Fruit fly (Drosophila melanogaster): ENCODE data around the gene Cp7Fa.

Cp7Fa gene

dm6 chrX:8470588-8470987 is at the start of gene Cp7Fa:
TSS of gene Cp7Fa (plus strand) at chrX:8470888.
- TF ChIP-seq rn (GFP tag; IDR thresholded peaks at IDR 0.05) (no peak), CG13204 (GFP tag; optimal IDR thresholded peaks at IDR 0.05) (no peak), CG14655 (GFP tag; optimal IDR thresholded peaks at IDR 0.05) (no peak), D1 (tag; optimal IDR thresholded peaks at IDR 0.05) (no peak), Pif1B (GFP tag; optimal IDR thresholded peaks at IDR 0.05) (no peak), CG12605 (GFP tag; IDR thresholded peaks at IDR 0.05) (no peak), fd96Ca (GFP tag; IDR thresholded peaks at IDR 0.05) (no peak), CG4496 (GFP tag; IDR thresholded peaks at IDR 0.05) (no peak), CG32121 (GFP tag; IDR thresholded peaks at IDR 0.05) (no peak), CG17806 (tag; optimal IDR thresholded peaks at IDR 0.05) (no peak), gl (tag; optimal IDR thresholded peaks at IDR 0.05) (no peak), CG10348 (GFP tag; IDR thresholded peaks at IDR 0.05) (no peak)

- TF ChIP-seq CG9948 (tag; optimal IDR thresholded peaks at IDR 0.05) (no peak), Pif1B (GFP tag; optimal IDR thresholded peaks at IDR 0.05) (no peak), Ets98B (GFP tag; IDR thresholded peaks at IDR 0.05) (no peak), rn (GFP tag; IDR thresholded peaks at IDR 0.05) (no peak), CG32121 (GFP tag; IDR thresholded peaks at IDR 0.05) (no peak), CG34367 (tag; optimal IDR thresholded peaks at IDR 0.05) (no peak), Snoo (tag; optimal IDR thresholded peaks at IDR 0.05) (no peak), Pif1A (GFP tag; optimal IDR thresholded peaks at IDR 0.05) (no peak)
Observed at dm6 chrX:8421449-8421795, 49.3 kb upstream of the Cp7Fa start.

- TF ChIP-seq CG17806 (tag; optimal IDR thresholded peaks at IDR 0.05), result no peak
- no peak for TF ChIP-seq CG9948 (tag; optimal IDR thresholded peaks at IDR 0.05)
- TF ChIP-seq CG4496 (GFP tag; IDR thresholded peaks at IDR 0.05), result no peak
- no peak for TF ChIP-seq CG8159 (tag; optimal IDR thresholded peaks at IDR 0.05)
- TF ChIP-seq Pif1B (GFP tag; optimal IDR thresholded peaks at IDR 0.05), result no peak
- no peak for TF ChIP-seq fd96Ca (GFP tag; IDR thresholded peaks at IDR 0.05)
- TF ChIP-seq D1 (tag; optimal IDR thresholded peaks at IDR 0.05), result no peak
- no peak for TF ChIP-seq Pif1A (GFP tag; optimal IDR thresholded peaks at IDR 0.05)
- TF ChIP-seq rn (GFP tag; IDR thresholded peaks at IDR 0.05), result no peak
- no peak for TF ChIP-seq CG14655 (GFP tag; optimal IDR thresholded peaks at IDR 0.05)
- no peak for TF ChIP-seq CG8301 (tag; optimal IDR thresholded peaks at IDR 0.05)
- TF ChIP-seq Ets98B (GFP tag; IDR thresholded peaks at IDR 0.05), result no peak
- no peak for TF ChIP-seq CG13204 (GFP tag; optimal IDR thresholded peaks at IDR 0.05)
- no peak for TF ChIP-seq CG34367 (tag; optimal IDR thresholded peaks at IDR 0.05)
- no peak for TF ChIP-seq CG15710 (tag; optimal IDR thresholded peaks at IDR 0.05)
- TF ChIP-seq CG12605 (GFP tag; IDR thresholded peaks at IDR 0.05), result no peak
- TF ChIP-seq Snoo (tag; optimal IDR thresholded peaks at IDR 0.05), result no peak
Observed at dm6 chrX:8422643-8423042, 48.0 kb upstream of the Cp7Fa start.

dm6 chrX:8433709-8434108 is 37.0 kb upstream of the Cp7Fa start, which contains the start of gene CG32712:
TSS of gene CG32712 (minus strand) at chrX:8433809.
- TF ChIP-seq CG14655 (GFP tag; optimal IDR thresholded peaks at IDR 0.05) (no peak), CG32121 (GFP tag; IDR thresholded peaks at IDR 0.05) (no peak), CG12605 (GFP tag; IDR thresholded peaks at IDR 0.05) (no peak), CG4496 (GFP tag; IDR thresholded peaks at IDR 0.05) (no peak), EcR (GFP tag; optimal IDR thresholded peaks at IDR 0.05) (no peak), fd96Ca (GFP tag; IDR thresholded peaks at IDR 0.05) (no peak), CG9948 (tag; optimal IDR thresholded peaks at IDR 0.05) (no peak)

dm6 chrX:8436656-8437284 is 33.9 kb upstream of the Cp7Fa start, which contains the start of gene CG1440:
TSS of gene CG1440 (plus strand) at chrX:8437057.
- TF ChIP-seq Ets98B (GFP tag; IDR thresholded peaks at IDR 0.05) (peak; percentile 18; the same call in 1 of the 2 replicates), CG14655 (GFP tag; optimal IDR thresholded peaks at IDR 0.05) (no peak), Snoo (tag; optimal IDR thresholded peaks at IDR 0.05) (peak; percentile 6), D1 (tag; optimal IDR thresholded peaks at IDR 0.05) (no peak), CG12605 (GFP tag; IDR thresholded peaks at IDR 0.05) (peak; percentile 11; the same call in 1 of the 2 replicates), CG34367 (tag; optimal IDR thresholded peaks at IDR 0.05) (peak; percentile 49), Pif1A (GFP tag; optimal IDR thresholded peaks at IDR 0.05) (no peak), CG17806 (tag; optimal IDR thresholded peaks at IDR 0.05) (peak; percentile 32), CG13204 (GFP tag; optimal IDR thresholded peaks at IDR 0.05) (no peak), fd96Ca (GFP tag; IDR thresholded peaks at IDR 0.05) (0 out of 3 replicates have a peak, but pooled peaks have one; percentile 23), CG32121 (GFP tag; IDR thresholded peaks at IDR 0.05) (peak; percentile 30; the same call in 1 of the 2 replicates), CG9948 (tag; optimal IDR thresholded peaks at IDR 0.05) (no peak), CG4496 (GFP tag; IDR thresholded peaks at IDR 0.05) (peak; percentile 10; the same call in 1 of the 3 replicates), rn (GFP tag; IDR thresholded peaks at IDR 0.05) (no peak), CG10348 (GFP tag; IDR thresholded peaks at IDR 0.05) (no peak), gl (tag; optimal IDR thresholded peaks at IDR 0.05) (no peak), EcR (GFP tag; optimal IDR thresholded peaks at IDR 0.05) (no peak), Pif1B (GFP tag; optimal IDR thresholded peaks at IDR 0.05) (no peak), CG15710 (tag; optimal IDR thresholded peaks at IDR 0.05) (peak; percentile 34), CG8159 (tag; optimal IDR thresholded peaks at IDR 0.05) (no peak), CG8301 (tag; optimal IDR thresholded peaks at IDR 0.05) (no peak)

Data from whole organism, pupa.